Fruit fly (Drosophila melanogaster) whole organism, embryonic: Measurements from ENCODE around the gene MSAmiP.

Source experiments
- Atf3 ChIP-seq: fragments of 200-800 bp; sonication (Bioruptor generic); optimal IDR thresholded peaks from 3 replicates; lab custom pipeline; 2016; ENCODE audit warnings: missing biosample characterization, missing genetic modification characterization
- B-H2 ChIP-seq: fragments of 200-800 bp; sonication (Bioruptor generic); optimal IDR thresholded peaks from 2 replicates; lab custom pipeline; 2018; ENCODE audit warnings: missing biosample characterization, mild to moderate bottlenecking, missing genetic modification characterization
- CG11247 ChIP-seq: fragments of 200-800 bp; sonication (Bioruptor generic); IDR thresholded peaks from 2 replicates; pipeline ENCODE4 v1.3.6; 2022; ENCODE audit warnings: missing biosample characterization, missing genetic modification characterization
- CG17829 ChIP-seq: fragments of 200-800 bp; optimal IDR thresholded peaks from 2 replicates; lab custom pipeline; 2019; ENCODE audit warnings: missing biosample characterization, mild to moderate bottlenecking, missing genetic modification characterization, moderate library complexity
- CG18764 ChIP-seq: fragments of 200-800 bp; sonication (Bioruptor generic); optimal IDR thresholded peaks from 3 replicates; lab custom pipeline; 2016; ENCODE audit warnings: missing biosample characterization, missing genetic modification characterization
- CG2199 ChIP-seq: fragments of 200-800 bp; sonication (Bioruptor generic); IDR thresholded peaks from 3 replicates; pipeline ENCODE4 v1.3.6; 2022; ENCODE audit warnings: missing biosample characterization, missing genetic modification characterization
- CG33213 ChIP-seq: fragments of 200-800 bp; sonication (Bioruptor generic); optimal IDR thresholded peaks from 3 replicates; lab custom pipeline; 2016; ENCODE audit warnings: missing biosample characterization, missing genetic modification characterization
- CG33557 ChIP-seq: fragments of 200-800 bp; sonication (Bioruptor generic); optimal IDR thresholded peaks from 2 replicates; lab custom pipeline; 2019; ENCODE audit warnings: missing biosample characterization, mild to moderate bottlenecking, missing genetic modification characterization, moderate library complexity
- CG3407 ChIP-seq: fragments of 200-800 bp; sonication (Bioruptor generic); optimal IDR thresholded peaks from 2 replicates; lab custom pipeline; 2018; ENCODE audit warnings: missing biosample characterization, mild to moderate bottlenecking, missing genetic modification characterization
- CG34422 ChIP-seq: fragments of 200-800 bp; sonication (Bioruptor generic); IDR thresholded peaks from 3 replicates; pipeline ENCODE4 v1.3.6; 2022; ENCODE audit warnings: missing biosample characterization, missing genetic modification characterization
- CG42726 ChIP-seq: fragments of 200-800 bp; sonication (Bioruptor generic); IDR thresholded peaks from 2 replicates; pipeline ENCODE4 v1.3.6; 2022; ENCODE audit warnings: missing biosample characterization, missing genetic modification characterization; ENCODE audit not compliant: partially characterized antibody
- CG4707 ChIP-seq: fragments of 200-800 bp; sonication (Bioruptor generic); optimal IDR thresholded peaks from 2 replicates; lab custom pipeline; 2018; ENCODE audit warnings: missing biosample characterization, mild to moderate bottlenecking, missing genetic modification characterization, moderate library complexity
- CG8944 ChIP-seq: fragments of 200-800 bp; sonication (Bioruptor generic); optimal IDR thresholded peaks from 3 replicates; lab custom pipeline; 2016; ENCODE audit warnings: missing biosample characterization, missing genetic modification characterization
- Dp ChIP-seq: fragments of 200-800 bp; sonication (Bioruptor generic); optimal IDR thresholded peaks from 2 replicates; lab custom pipeline; 2018; ENCODE audit warnings: missing biosample characterization, mild to moderate bottlenecking, missing genetic modification characterization, moderate library complexity
- Ets97D ChIP-seq: fragments of 200-800 bp; sonication (Bioruptor generic); optimal IDR thresholded peaks from 3 replicates; lab custom pipeline; 2016; ENCODE audit warnings: missing biosample characterization, missing genetic modification characterization
- HLH4C ChIP-seq: fragments of 200-800 bp; sonication (Bioruptor generic); IDR thresholded peaks from 3 replicates; pipeline ENCODE4 v1.3.6; 2022; ENCODE audit warnings: missing biosample characterization, missing genetic modification characterization; ENCODE audit not compliant: partially characterized antibody
- Hey ChIP-seq: fragments of 200-800 bp; sonication (Bioruptor generic); optimal IDR thresholded peaks from 3 replicates; lab custom pipeline; 2018; ENCODE audit warnings: missing biosample characterization, mild to moderate bottlenecking, missing genetic modification characterization
- Hsf ChIP-seq: fragments of 200-800 bp; sonication (Bioruptor generic); optimal IDR thresholded peaks from 3 replicates; lab custom pipeline; 2016; ENCODE audit warnings: missing biosample characterization, missing genetic modification characterization
- Med ChIP-seq: fragments of 200-800 bp; sonication (Bioruptor generic); peaks from one replicate; lab custom pipeline; 2016; ENCODE audit warnings: missing biosample characterization, missing genetic modification characterization, mild to moderate bottlenecking, inconsistent platforms, moderate library complexity
- Nf-YA ChIP-seq: fragments of 200-800 bp; sonication (Bioruptor generic); IDR thresholded peaks from 2 replicates; pipeline ENCODE4 v1.3.6; 2022; ENCODE audit warnings: missing biosample characterization, missing genetic modification characterization
- Optix ChIP-seq: fragments of 200-800 bp; sonication (Bioruptor generic); IDR thresholded peaks from 3 replicates; pipeline ENCODE4 v1.3.6; 2022; ENCODE audit warnings: missing biosample characterization, missing genetic modification characterization
- Trl ChIP-seq, 3 experiments: fragments of >200 bp in 2 of 3; fragments of 200-800 bp in 1 of 3; sonication (Bioruptor generic) in 1 of 3; optimal IDR thresholded peaks; 2 replicates in 1 of 3; 3 replicates in 2 of 3; lab custom pipeline; 2016 to 2017; ENCODE audit warnings: missing biosample characterization in 1 of 3, missing genetic modification characterization in 1 of 3
- amos ChIP-seq: fragments of 200-800 bp; sonication (Bioruptor generic); IDR thresholded peaks from 2 replicates; pipeline ENCODE4 v1.3.6; 2022; ENCODE audit warnings: missing biosample characterization, missing genetic modification characterization; ENCODE audit not compliant: partially characterized antibody
- bab2 ChIP-seq: fragments of 200-800 bp; sonication (Bioruptor generic); optimal IDR thresholded peaks from 2 replicates; lab custom pipeline; 2016; ENCODE audit warnings: missing biosample characterization, missing genetic modification characterization
- chinmo ChIP-seq: fragments of 200-800 bp; sonication (Bioruptor generic); IDR thresholded peaks from 4 replicates; pipeline ENCODE4 v1.3.6; 2022; ENCODE audit warnings: missing biosample characterization, missing genetic modification characterization; ENCODE audit not compliant: partially characterized antibody
- croc ChIP-seq: fragments of 200-800 bp; sonication (Bioruptor generic); conservative IDR thresholded peaks from 3 replicates; pipeline ENCODE4 v1.3.6; 2022; ENCODE audit warnings: missing biosample characterization, missing genetic modification characterization
- crp ChIP-seq, 2 experiments: fragments of 200-800 bp; sonication (Bioruptor generic); optimal IDR thresholded peaks; 2 replicates in 1 of 2; 3 replicates in 1 of 2; lab custom pipeline; 2017; ENCODE audit warnings: missing biosample characterization in 2 of 2, missing genetic modification characterization in 2 of 2, mild to moderate bottlenecking in 1 of 2, moderate library complexity in 1 of 2
- dmrt99B ChIP-seq: fragments of 200-800 bp; sonication (Bioruptor generic); optimal IDR thresholded peaks from 2 replicates; lab custom pipeline; 2018; ENCODE audit warnings: missing biosample characterization, mild to moderate bottlenecking, missing genetic modification characterization, moderate library complexity
- dpn ChIP-seq, 2 experiments: fragments of 200-800 bp; sonication (Bioruptor generic); optimal IDR thresholded peaks; 3 replicates each; lab custom pipeline; 2016; ENCODE audit warnings: missing biosample characterization in 2 of 2, missing genetic modification characterization in 2 of 2
- esg ChIP-seq: fragments of 200-800 bp; sonication (Bioruptor generic); conservative IDR thresholded peaks from 2 replicates; pipeline ENCODE4 v1.3.6; 2022; ENCODE audit warnings: missing biosample characterization, missing genetic modification characterization
- fd102C ChIP-seq: fragments of 200-800 bp; sonication (Bioruptor generic); optimal IDR thresholded peaks from 2 replicates; lab custom pipeline; 2018; ENCODE audit warnings: missing biosample characterization, mild to moderate bottlenecking, missing genetic modification characterization, moderate library complexity
- gem ChIP-seq: fragments of 200-800 bp; sonication (Bioruptor generic); optimal IDR thresholded peaks from 2 replicates; lab custom pipeline; 2019; ENCODE audit warnings: missing biosample characterization, mild to moderate bottlenecking, missing genetic modification characterization, moderate library complexity
- hb ChIP-seq: fragments of 200-800 bp; sonication (Bioruptor generic); IDR thresholded peaks from 3 replicates; pipeline ENCODE4 v1.3.6; 2022; ENCODE audit warnings: missing biosample characterization, missing genetic modification characterization; ENCODE audit not compliant: partially characterized antibody
- ind ChIP-seq: fragments of 200-800 bp; sonication (Bioruptor generic); optimal IDR thresholded peaks from 3 replicates; lab custom pipeline; 2016; ENCODE audit warnings: missing biosample characterization, missing genetic modification characterization
- inv ChIP-seq: fragments of 200-800 bp; sonication (Bioruptor generic); IDR thresholded peaks from 2 replicates; pipeline ENCODE4 v1.3.6; 2022; ENCODE audit warnings: missing biosample characterization, missing genetic modification characterization; ENCODE audit not compliant: partially characterized antibody
- jumu ChIP-seq: fragments of 200-800 bp; sonication (Bioruptor generic); optimal IDR thresholded peaks from 3 replicates; lab custom pipeline; 2016; ENCODE audit warnings: missing biosample characterization, missing genetic modification characterization
- kni ChIP-seq: fragments of 200-800 bp; sonication (Bioruptor generic); optimal IDR thresholded peaks from 3 replicates; lab custom pipeline; 2017; ENCODE audit warnings: mild to moderate bottlenecking, missing biosample characterization, missing genetic modification reagents, missing genetic modification characterization
- knrl ChIP-seq: fragments of 200-800 bp; sonication (Bioruptor generic); IDR thresholded peaks from 3 replicates; pipeline ENCODE4 v1.3.6; 2022; ENCODE audit warnings: missing biosample characterization, missing genetic modification characterization; ENCODE audit not compliant: partially characterized antibody
- lmd ChIP-seq: fragments of 200-800 bp; sonication (Bioruptor generic); IDR thresholded peaks from 2 replicates; pipeline ENCODE4 v1.3.6; 2022; ENCODE audit warnings: missing biosample characterization, missing genetic modification characterization
- maf-S ChIP-seq: fragments of 200-800 bp; sonication (Bioruptor generic); optimal IDR thresholded peaks from 2 replicates; lab custom pipeline; 2016; ENCODE audit warnings: missing biosample characterization, missing genetic modification characterization
- nau ChIP-seq: fragments of 200-800 bp; sonication (Bioruptor generic); optimal IDR thresholded peaks from 3 replicates; lab custom pipeline; 2017; ENCODE audit warnings: missing biosample characterization, mild to moderate bottlenecking, missing genetic modification characterization, missing genetic modification reagents
- nerfin-1 ChIP-seq: fragments of 200-800 bp; sonication (Bioruptor generic); optimal IDR thresholded peaks from 3 replicates; lab custom pipeline; 2019; ENCODE audit warnings: missing biosample characterization, mild to moderate bottlenecking, missing genetic modification characterization, moderate library complexity
- shn ChIP-seq: fragments of 200-800 bp; sonication (Bioruptor generic); optimal IDR thresholded peaks from 3 replicates; lab custom pipeline; 2016; ENCODE audit warnings: missing biosample characterization, missing genetic modification characterization
- slp2 ChIP-seq: fragments of 200-800 bp; sonication (Bioruptor generic); optimal IDR thresholded peaks from 2 replicates; lab custom pipeline; 2016; ENCODE audit warnings: missing biosample characterization, missing genetic modification characterization
- trem ChIP-seq: fragments of 200-800 bp; optimal IDR thresholded peaks from 3 replicates; lab custom pipeline; 2019; ENCODE audit warnings: missing biosample characterization, mild to moderate bottlenecking, missing genetic modification characterization, moderate library complexity
- tx ChIP-seq: fragments of 200-800 bp; sonication (Bioruptor generic); optimal IDR thresholded peaks from 2 replicates; lab custom pipeline; 2016; ENCODE audit warnings: missing biosample characterization, missing genetic modification characterization
- vnd ChIP-seq: fragments of 200-800 bp; sonication (Bioruptor generic); IDR thresholded peaks from 3 replicates; pipeline ENCODE4 v1.3.6; 2022; ENCODE audit warnings: missing biosample characterization, missing genetic modification characterization; ENCODE audit not compliant: partially characterized antibody
- zen ChIP-seq: fragments of 200-800 bp; sonication (Bioruptor generic); optimal IDR thresholded peaks from 3 replicates; lab custom pipeline; 2018; ENCODE audit warnings: missing biosample characterization, mild to moderate bottlenecking, missing genetic modification characterization, moderate library complexity

Gene MSAmiP

DNA sequence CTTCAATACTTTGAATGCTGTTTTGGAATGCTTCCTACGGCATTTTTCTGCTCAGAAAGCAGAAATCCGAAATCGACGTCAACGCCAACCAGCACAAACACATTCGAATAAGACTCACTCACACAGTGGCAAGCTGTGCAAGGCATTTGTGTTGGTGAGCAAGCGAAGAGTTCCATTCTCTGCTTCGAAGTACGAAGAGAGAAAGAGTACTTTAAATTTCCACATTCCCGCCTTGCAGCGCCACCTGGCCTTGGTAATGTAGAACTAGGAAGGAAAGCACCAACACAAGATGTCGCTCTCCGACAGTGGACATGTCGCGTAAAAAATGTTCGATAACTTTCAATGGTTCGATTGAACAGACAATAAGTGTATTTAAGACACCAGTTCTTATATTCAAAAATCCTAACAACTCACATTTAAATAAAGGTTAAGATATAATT lies 22.9 kb upstream of the MSAmiP start (continued):
- TF ChIP-seq Hsf (GFP tag; lab: Kevin White, UChicago) (peak; percentile 65), Atf3 (GFP tag; lab: Kevin White, UChicago) (peak; percentile 11), tx (GFP tag; lab: Kevin White, UChicago) (no peak), crp (GFP tag; optimal IDR thresholded peaks at IDR 0.05; lab: Kevin White, UChicago) (no peak), CG11247 (peak; percentile 74; the same call in 1 of the 2 replicates), CG17829 (tag; lab: Kevin White, UChicago) (peak; percentile 68), CG2199 (GFP tag; lab: Robert Waterston, UW) (peak; percentile 82; the same call in 2 of the 3 replicates), Trl (optimal IDR thresholded peaks at IDR 0.05; lab: Kevin White, UChicago) (peak; percentile 65 to 74), Trl (GFP tag; optimal IDR thresholded peaks at IDR 0.05; lab: Kevin White, UChicago) (no peak), gem (tag; lab: Kevin White, UChicago) (peak; percentile 31), jumu (GFP tag; lab: Kevin White, UChicago) (peak; percentile 17), HLH4C (GFP tag; lab: Robert Waterston, UW) (peak; percentile 16; the same call in 2 of the 3 replicates), knrl (GFP tag; lab: Robert Waterston, UW) (peak; percentile 60; the same call in 2 of the 3 replicates), dmrt99B (tag; lab: Kevin White, UChicago) (no peak), slp2 (GFP tag; lab: Kevin White, UChicago) (peak; percentile 16), lmd (no peak), trem (tag; lab: Kevin White, UChicago) (peak; percentile 17), Med (GFP tag; lab: Kevin White, UChicago) (peak; percentile 98), CG8944 (GFP tag; lab: Kevin White, UChicago) (peak; percentile 57), inv (GFP tag; lab: Robert Waterston, UW) (no peak), CG18764 (GFP tag; lab: Kevin White, UChicago) (peak; percentile 23), Ets97D (GFP tag; lab: Kevin White, UChicago) (peak; percentile 17), CG42726 (peak; percentile 69), Hey (no peak), amos (GFP tag; lab: Robert Waterston, UW) (peak; percentile 55), kni (GFP tag; lab: Kevin White, UChicago) (no peak), esg (peak; percentile 14; the same call in 1 of the 2 replicates), CG34422 (GFP tag; lab: Robert Waterston, UW) (no peak; the same call in 2 of the 3 replicates), Dp (GFP tag; lab: Kevin White, UChicago) (peak; percentile 66), fd102C (GFP tag; lab: Kevin White, UChicago) (peak; percentile 1), vnd (GFP tag; lab: Robert Waterston, UW) (no peak), nerfin-1 (tag; lab: Kevin White, UChicago) (peak; percentile 23), croc (GFP tag; lab: Robert Waterston, UW) (peak; percentile 20; the same call in 2 of the 3 replicates), ind (peak; percentile 52), CG33213 (GFP tag; lab: Kevin White, UChicago) (peak; percentile 53), hb (GFP tag; lab: Robert Waterston, UW) (peak; percentile 19; the same call in 1 of the 3 replicates), Nf-YA (GFP tag; lab: Robert Waterston, UW) (no peak), zen (tag; lab: Kevin White, UChicago) (peak; percentile 73), Optix (GFP tag; lab: Robert Waterston, UW) (no peak), CG3407 (GFP tag; lab: Kevin White, UChicago) (no peak), B-H2 (GFP tag; lab: Kevin White, UChicago) (peak; percentile 49), shn (GFP tag; lab: Kevin White, UChicago) (peak; percentile 15), maf-S (GFP tag; lab: Kevin White, UChicago) (no peak), CG4707 (GFP tag; lab: Kevin White, UChicago) (peak; percentile 19), CG33557 (peak; percentile 15), dpn (GFP tag; optimal IDR thresholded peaks at IDR 0.05; lab: Kevin White, UChicago) (peak; percentile 53 to 73), chinmo (GFP tag; lab: Robert Waterston, UW) (peak; percentile 90; the same call in 2 of the 4 replicates), bab2 (GFP tag; lab: Kevin White, UChicago) (peak; percentile 40), nau (no peak)
